Worm (Caenorhabditis elegans): ENCODE data around the gene srh-67.

- TF ChIP-seq ztf-11 (tag; optimal IDR thresholded peaks at IDR 0.05) (no peak), nhr-77 (tag; optimal IDR thresholded peaks at IDR 0.05) (no peak), nhr-11 (tag; optimal IDR thresholded peaks at IDR 0.05) (no peak), ama-1 (optimal IDR thresholded peaks at IDR 0.05) (no peak), egl-27 (tag; optimal IDR thresholded peaks at IDR 0.05) (no peak), lin-13 (GFP tag; optimal IDR thresholded peaks at IDR 0.05) (no peak), snpc-4 (tag; optimal IDR thresholded peaks at IDR 0.05) (no peak), dmd-4 (tag; optimal IDR thresholded peaks at IDR 0.05) (no peak)
Measured at ce11 chrII:12508650-12509049, at the start of gene srh-67.
